Fruit fly (Drosophila melanogaster) whole organism, embryonic: ENCODE measurements around the gene Dbp21E2.

Experiments used
- ATbp ChIP-seq: fragments of 200-800 bp; sonication (Bioruptor generic); optimal IDR thresholded peaks from 2 replicates; lab custom pipeline; 2017; ENCODE audit warnings: missing biosample characterization, mild to moderate bottlenecking, missing genetic modification characterization, missing genetic modification reagents
- Atf3 ChIP-seq: fragments of 200-800 bp; sonication (Bioruptor generic); optimal IDR thresholded peaks from 3 replicates; lab custom pipeline; 2016; ENCODE audit warnings: missing biosample characterization, missing genetic modification characterization
- Blimp-1 ChIP-seq: fragments of 200-800 bp; sonication (Bioruptor generic); optimal IDR thresholded peaks from 3 replicates; lab custom pipeline; 2018; ENCODE audit warnings: missing biosample characterization, missing genetic modification characterization, mild to moderate bottlenecking, moderate library complexity, missing genetic modification reagents
- Bteb2 ChIP-seq: fragments of 200-800 bp; sonication (Bioruptor generic); optimal IDR thresholded peaks from 2 replicates; lab custom pipeline; 2016; ENCODE audit warnings: missing biosample characterization, missing genetic modification characterization
- CG10147 ChIP-seq: fragments of 200-800 bp; sonication (Bioruptor generic); optimal IDR thresholded peaks from 2 replicates; lab custom pipeline; 2019; ENCODE audit warnings: missing biosample characterization, mild to moderate bottlenecking, missing genetic modification characterization, moderate library complexity
- CG10366 ChIP-seq: fragments of 200-800 bp; sonication (Bioruptor generic); IDR thresholded peaks from 2 replicates; pipeline ENCODE4 v1.3.6; 2022; ENCODE audit warnings: missing biosample characterization, missing genetic modification characterization
- CG10431 ChIP-seq: fragments of 200-800 bp; sonication (Bioruptor generic); optimal IDR thresholded peaks from 3 replicates; lab custom pipeline; 2018; ENCODE audit warnings: missing biosample characterization, mild to moderate bottlenecking, missing genetic modification characterization
- CG10543 ChIP-seq: fragments of 200-800 bp; sonication (Bioruptor generic); optimal IDR thresholded peaks from 3 replicates; lab custom pipeline; 2017; ENCODE audit warnings: missing biosample characterization, mild to moderate bottlenecking, missing genetic modification characterization, moderate library complexity
- CG11560 ChIP-seq: fragments of 200-800 bp; sonication (Bioruptor generic); IDR thresholded peaks from 3 replicates; pipeline ENCODE4 v1.3.6; 2022; ENCODE audit warnings: missing biosample characterization, missing genetic modification characterization
- CG11695 ChIP-seq: fragments of 200-800 bp; sonication (Bioruptor generic); IDR thresholded peaks from 3 replicates; pipeline ENCODE4 v1.3.6; 2022; ENCODE audit warnings: missing biosample characterization, missing genetic modification characterization
- CG11696 ChIP-seq: fragments of 200-800 bp; sonication (Bioruptor generic); IDR thresholded peaks from 2 replicates; pipeline ENCODE4 v1.3.6; 2022; ENCODE audit warnings: missing biosample characterization, missing genetic modification characterization
- CG11723 ChIP-seq: fragments of 200-800 bp; sonication (Bioruptor generic); optimal IDR thresholded peaks from 2 replicates; lab custom pipeline; 2017; ENCODE audit warnings: missing biosample characterization, mild to moderate bottlenecking, missing genetic modification characterization
- CG12299 ChIP-seq: fragments of 200-800 bp; sonication (Bioruptor generic); optimal IDR thresholded peaks from 2 replicates; lab custom pipeline; 2018; ENCODE audit warnings: missing biosample characterization, mild to moderate bottlenecking, missing genetic modification characterization
- CG1602 ChIP-seq: fragments of 200-800 bp; sonication (Bioruptor generic); optimal IDR thresholded peaks from 3 replicates; lab custom pipeline; 2016; ENCODE audit warnings: missing biosample characterization, missing genetic modification characterization
- CG17328 ChIP-seq: fragments of 200-800 bp; sonication (Bioruptor generic); IDR thresholded peaks from 2 replicates; pipeline ENCODE4 v1.3.6; 2022; ENCODE audit warnings: missing biosample characterization, missing genetic modification characterization
- CG17829 ChIP-seq: fragments of 200-800 bp; optimal IDR thresholded peaks from 2 replicates; lab custom pipeline; 2019; ENCODE audit warnings: missing biosample characterization, mild to moderate bottlenecking, missing genetic modification characterization, moderate library complexity
- CG18599 ChIP-seq: fragments of 200-800 bp; sonication (Bioruptor generic); optimal IDR thresholded peaks from 3 replicates; lab custom pipeline; 2017; ENCODE audit warnings: missing biosample characterization, missing genetic modification characterization, mild to moderate bottlenecking, moderate library complexity, missing genetic modification reagents
- CG2116 ChIP-seq: fragments of 200-800 bp; sonication (Bioruptor generic); optimal IDR thresholded peaks from 3 replicates; lab custom pipeline; 2018; ENCODE audit warnings: missing biosample characterization, mild to moderate bottlenecking, missing genetic modification characterization
- CG2129 ChIP-seq: fragments of 200-800 bp; sonication (Bioruptor generic); IDR thresholded peaks from 2 replicates; pipeline ENCODE4 v1.3.6; 2022; ENCODE audit warnings: missing biosample characterization, missing genetic modification characterization; ENCODE audit not compliant: partially characterized antibody
- CG2712 ChIP-seq: fragments of 200-800 bp; optimal IDR thresholded peaks from 3 replicates; lab custom pipeline; 2019; ENCODE audit warnings: missing biosample characterization, mild to moderate bottlenecking, missing genetic modification characterization, moderate library complexity
- CG30431 ChIP-seq: fragments of 200-800 bp; sonication (Bioruptor generic); optimal IDR thresholded peaks from 2 replicates; lab custom pipeline; 2017; ENCODE audit warnings: missing biosample characterization, missing genetic modification characterization
- CG31365 ChIP-seq: fragments of 200-800 bp; sonication (Bioruptor generic); optimal IDR thresholded peaks from 2 replicates; lab custom pipeline; 2018; ENCODE audit warnings: missing biosample characterization, mild to moderate bottlenecking, missing genetic modification characterization
- CG34224 ChIP-seq: fragments of 200-800 bp; sonication (Bioruptor generic); IDR thresholded peaks from 3 replicates; pipeline ENCODE4 v1.3.6; 2022; ENCODE audit warnings: missing biosample characterization, missing genetic modification characterization; ENCODE audit not compliant: partially characterized antibody
- CG6689 ChIP-seq: fragments of 200-800 bp; sonication (Bioruptor generic); IDR thresholded peaks from 2 replicates; pipeline ENCODE4 v1.3.6; 2022; ENCODE audit warnings: missing biosample characterization, missing genetic modification characterization
- CG8089 ChIP-seq: fragments of 200-800 bp; sonication (Bioruptor generic); optimal IDR thresholded peaks from 3 replicates; lab custom pipeline; 2016; ENCODE audit warnings: missing biosample characterization, missing genetic modification characterization
- CG8388 ChIP-seq: fragments of 200-800 bp; sonication (Bioruptor generic); optimal IDR thresholded peaks from 2 replicates; lab custom pipeline; 2019; ENCODE audit warnings: missing biosample characterization, mild to moderate bottlenecking, missing genetic modification characterization, moderate library complexity
- CG9932 ChIP-seq: fragments of 200-800 bp; sonication (Bioruptor generic); IDR thresholded peaks from 2 replicates; pipeline ENCODE4 v1.3.6; 2022; ENCODE audit warnings: missing biosample characterization, missing genetic modification characterization
- D19B ChIP-seq: fragments of 200-800 bp; sonication (Bioruptor generic); optimal IDR thresholded peaks from 2 replicates; lab custom pipeline; 2017; ENCODE audit warnings: missing biosample characterization, mild to moderate bottlenecking, missing genetic modification characterization
- HLH3B ChIP-seq: fragments of 200-800 bp; sonication (Bioruptor generic); IDR thresholded peaks from 2 replicates; pipeline ENCODE4 v1.3.6; 2022; ENCODE audit warnings: missing biosample characterization, missing genetic modification characterization
- Hr78 ChIP-seq, 2 experiments: fragments of 200-800 bp in 1 of 2; fragments of >200 bp in 1 of 2; sonication (Bioruptor generic) in 1 of 2; optimal IDR thresholded peaks; 2 replicates each; lab custom pipeline; 2017 to 2019; ENCODE audit warnings: missing biosample characterization in 2 of 2, missing genetic modification characterization in 2 of 2, mild to moderate bottlenecking in 1 of 2, moderate library complexity in 1 of 2
- Lhr ChIP-seq: fragments of 200-800 bp; sonication (Bioruptor generic); optimal IDR thresholded peaks from 3 replicates; lab custom pipeline; 2017; ENCODE audit warnings: mild to moderate bottlenecking, missing biosample characterization, missing genetic modification reagents, missing genetic modification characterization
- Lim3 ChIP-seq: fragments of 200-800 bp; sonication (Bioruptor generic); IDR thresholded peaks from 2 replicates; pipeline ENCODE4 v1.3.6; 2022; ENCODE audit warnings: missing biosample characterization, missing genetic modification characterization
- Mad ChIP-seq: fragments of 200-800 bp; sonication (Bioruptor generic); optimal IDR thresholded peaks from 2 replicates; lab custom pipeline; 2016; ENCODE audit warnings: missing biosample characterization, missing genetic modification characterization
- Poxn ChIP-seq: fragments of 200-800 bp; sonication (Bioruptor generic); IDR thresholded peaks from 2 replicates; pipeline ENCODE4 v1.3.6; 2022; ENCODE audit warnings: missing biosample characterization, missing genetic modification characterization
- Scr ChIP-seq: fragments of 200-800 bp; sonication (Bioruptor generic); IDR thresholded peaks from 2 replicates; pipeline ENCODE4 v1.3.6; 2022; ENCODE audit warnings: missing biosample characterization, missing genetic modification characterization; ENCODE audit not compliant: partially characterized antibody
- cas ChIP-seq: fragments of 200-800 bp; sonication (Bioruptor generic); IDR thresholded peaks from 2 replicates; pipeline ENCODE4 v1.3.6; 2022; ENCODE audit warnings: missing biosample characterization, missing genetic modification characterization
- dan ChIP-seq: fragments of 200-800 bp; sonication (Bioruptor generic); IDR thresholded peaks from 2 replicates; pipeline ENCODE4 v1.3.6; 2022; ENCODE audit warnings: missing biosample characterization, missing genetic modification characterization
- esg ChIP-seq: fragments of 200-800 bp; sonication (Bioruptor generic); conservative IDR thresholded peaks from 2 replicates; pipeline ENCODE4 v1.3.6; 2022; ENCODE audit warnings: missing biosample characterization, missing genetic modification characterization
- fd96Cb ChIP-seq: fragments of 200-800 bp; sonication (Bioruptor generic); optimal IDR thresholded peaks from 2 replicates; lab custom pipeline; 2018; ENCODE audit warnings: missing biosample characterization, mild to moderate bottlenecking, missing genetic modification characterization, moderate library complexity
- gce ChIP-seq: fragments of 200-800 bp; sonication (Bioruptor generic); IDR thresholded peaks from 3 replicates; pipeline ENCODE4 v1.3.6; 2022; ENCODE audit warnings: missing biosample characterization, missing genetic modification characterization
- h ChIP-seq: fragments of >200 bp; optimal IDR thresholded peaks from 2 replicates; lab custom pipeline; 2017
- lola ChIP-seq, 3 experiments: fragments of >200 bp in 2 of 3; fragments of 200-800 bp in 1 of 3; sonication (Bioruptor generic) in 1 of 3; optimal IDR thresholded peaks; 2 replicates each; lab custom pipeline; 2017 to 2019; ENCODE audit warnings: missing biosample characterization in 3 of 3, missing genetic modification characterization in 3 of 3, mild to moderate bottlenecking in 1 of 3, moderate library complexity in 1 of 3
- otp ChIP-seq: fragments of 200-800 bp; sonication (Bioruptor generic); IDR thresholded peaks from 3 replicates; pipeline ENCODE4, ENCODE4 v1.3.6; 2022; ENCODE audit warnings: missing biosample characterization, missing genetic modification characterization
- p53 ChIP-seq: fragments of 200-800 bp; sonication (Bioruptor generic); optimal IDR thresholded peaks from 2 replicates; lab custom pipeline; 2016; ENCODE audit warnings: missing biosample characterization, missing genetic modification characterization
- pum ChIP-seq: fragments of 200-800 bp; sonication (Bioruptor generic); optimal IDR thresholded peaks from 2 replicates; lab custom pipeline; 2016; ENCODE audit warnings: missing biosample characterization, missing genetic modification characterization
- rib ChIP-seq: fragments of 200-800 bp; sonication (Bioruptor generic); IDR thresholded peaks from 2 replicates; pipeline ENCODE4 v1.3.6; 2022; ENCODE audit warnings: missing biosample characterization, missing genetic modification characterization
- slbo ChIP-seq: fragments of 200-800 bp; sonication (Bioruptor generic); IDR thresholded peaks from 2 replicates; pipeline ENCODE4 v1.3.6; 2022; ENCODE audit warnings: missing biosample characterization, missing genetic modification characterization
- sug ChIP-seq: fragments of 200-800 bp; optimal IDR thresholded peaks from 2 replicates; lab custom pipeline; 2019; ENCODE audit warnings: missing biosample characterization, mild to moderate bottlenecking, missing genetic modification characterization, moderate library complexity
- tup ChIP-seq: fragments of 200-800 bp; sonication (Bioruptor generic); optimal IDR thresholded peaks from 2 replicates; lab custom pipeline; 2016; ENCODE audit warnings: missing biosample characterization, mild to moderate bottlenecking, missing genetic modification characterization, moderate library complexity

The Dbp21E2 gene

dm6 chr2L:845341-846004 lies 34.1 kb downstream of the Dbp21E2 start (continued):
- peak; percentile 75 for TF ChIP-seq CG1602 (GFP tag; lab: Kevin White, UChicago)
- TF ChIP-seq CG30431 (GFP tag; lab: Kevin White, UChicago): peak; percentile 75
- peak; percentile 83 for TF ChIP-seq CG17829 (tag; lab: Kevin White, UChicago)
- peak; percentile 82 for TF ChIP-seq esg (GFP tag; lab: Robert Waterston, UW)
- peak in 1 of 2 experiments; percentile 26 for TF ChIP-seq Hr78 (GFP tag; optimal IDR thresholded peaks at IDR 0.05; lab: Kevin White, UChicago)
- peak; percentile 59 for TF ChIP-seq D19B (GFP tag; lab: Kevin White, UChicago)
- TF ChIP-seq CG10543: peak; percentile 62
- peak; percentile 83 for TF ChIP-seq CG8089 (GFP tag; lab: Kevin White, UChicago)
- peak; percentile 66 for TF ChIP-seq Lim3 (GFP tag; lab: Robert Waterston, UW)
- peak; percentile 92 for TF ChIP-seq CG10366
- peak; percentile 75 for TF ChIP-seq CG11696 (GFP tag; lab: Robert Waterston, UW)
- peak; percentile 85 for TF ChIP-seq Bteb2 (GFP tag; lab: Kevin White, UChicago)
- TF ChIP-seq CG18599: peak; percentile 91
- TF ChIP-seq Scr (GFP tag; lab: Robert Waterston, UW): no peak
- no peak for TF ChIP-seq dan (GFP tag; lab: Robert Waterston, UW)
- TF ChIP-seq CG8388 (GFP tag; lab: Kevin White, UChicago): peak; percentile 73
- TF ChIP-seq CG9932 (GFP tag; lab: Robert Waterston, UW): peak; percentile 91
- TF ChIP-seq CG11560 (tag; lab: Robert Waterston, UW): peak; percentile 78
- TF ChIP-seq fd96Cb (tag; lab: Kevin White, UChicago): peak; percentile 82
- peak; percentile 85 for TF ChIP-seq CG6689 (GFP tag; lab: Robert Waterston, UW)
- peak; percentile 75 for TF ChIP-seq sug (tag; lab: Kevin White, UChicago)
- TF ChIP-seq CG10147 (GFP tag; lab: Kevin White, UChicago): peak; percentile 83
- peak; percentile 41 for TF ChIP-seq CG12299 (tag; lab: Kevin White, UChicago)
- TF ChIP-seq rib (GFP tag; lab: Robert Waterston, UW): peak; percentile 76
- TF ChIP-seq p53 (GFP tag; lab: Kevin White, UChicago): peak; percentile 60
- TF ChIP-seq cas: peak; percentile 79
- peak; percentile 40 for TF ChIP-seq CG10431 (GFP tag; lab: Kevin White, UChicago)
- TF ChIP-seq pum (GFP tag; lab: Kevin White, UChicago): peak; percentile 83
- peak; percentile 94 for TF ChIP-seq slbo (GFP tag; lab: Robert Waterston, UW)
- no peak for TF ChIP-seq CG2129 (GFP tag; lab: Robert Waterston, UW)
- peak; percentile 72 for TF ChIP-seq CG11723
- TF ChIP-seq CG34224 (GFP tag; lab: Robert Waterston, UW): no peak
- peak; percentile 81 for TF ChIP-seq Atf3 (GFP tag; lab: Kevin White, UChicago)
- peak; percentile 69; the same call in 1 of the 3 replicates for TF ChIP-seq gce (GFP tag; lab: Robert Waterston, UW)
- TF ChIP-seq Poxn (GFP tag; lab: Robert Waterston, UW): peak; percentile 64; the same call in 1 of the 2 replicates
- TF ChIP-seq lola (GFP tag; optimal IDR thresholded peaks at IDR 0.05; lab: Kevin White, UChicago): peak in 1 of 3 experiments; percentile 32
- TF ChIP-seq HLH3B (GFP tag; lab: Robert Waterston, UW): peak; percentile 90
- TF ChIP-seq otp (GFP tag; lab: Robert Waterston, UW): peak; percentile 85
- peak; percentile 76 for TF ChIP-seq CG31365 (tag; lab: Kevin White, UChicago)
- TF ChIP-seq h (lab: Kevin White, UChicago): no peak
- TF ChIP-seq tup: no peak
- TF ChIP-seq CG2712 (tag; lab: Kevin White, UChicago): peak; percentile 87
- peak; percentile 55 for TF ChIP-seq Mad (GFP tag; lab: Kevin White, UChicago)
- TF ChIP-seq CG2116 (GFP tag; lab: Kevin White, UChicago): peak; percentile 21
- peak; percentile 86 for TF ChIP-seq Blimp-1 (GFP tag; lab: Kevin White, UChicago)
- TF ChIP-seq CG11695 (GFP tag; lab: Robert Waterston, UW): peak; percentile 83
- peak; percentile 84 for TF ChIP-seq CG17328
- peak; percentile 7 for TF ChIP-seq Lhr (GFP tag; lab: Kevin White, UChicago)
- peak; percentile 87 for TF ChIP-seq ATbp (GFP tag; lab: Kevin White, UChicago)
